Worm (Caenorhabditis elegans) whole organism, L1 larva: ENCODE data around the gene uggt-1.

Experiments
- C16A3.4 ChIP-seq: fragments of 150-350 bp; optimal IDR thresholded peaks from 2 replicates; lab custom pipeline; 2014; ENCODE audit warnings: missing biosample characterization, missing genetic modification characterization
- aha-1 ChIP-seq: fragments of 150-350 bp; optimal IDR thresholded peaks from 2 replicates; lab custom pipeline; 2014; ENCODE audit warnings: missing biosample characterization, missing genetic modification characterization
- blmp-1 ChIP-seq: fragments of 150-350 bp; optimal IDR thresholded peaks from 2 replicates; lab custom pipeline; 2014; ENCODE audit warnings: missing biosample characterization, missing genetic modification characterization
- ceh-82 ChIP-seq, 3 experiments: fragments of 150-350 bp in 1 of 3; sonication (generic microtip) in 2 of 3; optimal IDR thresholded peaks; 2 replicates each; lab custom pipeline; 2014 to 2017; ENCODE audit warnings: missing biosample characterization in 3 of 3, missing genetic modification characterization in 3 of 3
- elt-2 ChIP-seq: sonication (generic microtip); optimal IDR thresholded peaks from 2 replicates; lab custom pipeline; 2016; ENCODE audit warnings: missing genetic modification characterization, mild to moderate bottlenecking, inconsistent platforms, missing compliant biosample characterization, missing genetic modification reagents
- grh-1 ChIP-seq: fragments of 200-800 bp; sonication (Bioruptor generic); IDR thresholded peaks from 2 replicates; pipeline ENCODE4 v1.3.6; 2022; ENCODE audit warnings: missing genetic modification reagents, missing genetic modification characterization, missing compliant biosample characterization
- hlh-4 ChIP-seq: sonication (generic microtip); optimal IDR thresholded peaks from 2 replicates; lab custom pipeline; 2016; ENCODE audit warnings: mild to moderate bottlenecking, missing genetic modification characterization, missing compliant biosample characterization
- lin-13 ChIP-seq: fragments of 150-350 bp; optimal IDR thresholded peaks from 2 replicates; lab custom pipeline; 2014; ENCODE audit warnings: missing biosample characterization, missing genetic modification reagents, missing genetic modification characterization
- lin-15B ChIP-seq: fragments of 150-350 bp; sonication (generic microtip); optimal IDR thresholded peaks from 3 replicates; lab custom pipeline; 2014; ENCODE audit warnings: missing biosample characterization, missing genetic modification characterization
- nhr-76 ChIP-seq: sonication (generic microtip); optimal IDR thresholded peaks from 2 replicates; lab custom pipeline; 2017; ENCODE audit warnings: missing biosample characterization, missing genetic modification characterization
- pqm-1 ChIP-seq: sonication (generic microtip); optimal IDR thresholded peaks from 3 replicates; lab custom pipeline; 2017; ENCODE audit warnings: missing biosample characterization, missing genetic modification characterization
- snpc-4 ChIP-seq: fragments of 150-350 bp; optimal IDR thresholded peaks from 2 replicates; lab custom pipeline; 2014; ENCODE audit warnings: missing biosample characterization, missing genetic modification characterization
- xbp-1 ChIP-seq: sonication (generic microtip); optimal IDR thresholded peaks from 2 replicates; lab custom pipeline; 2016; ENCODE audit warnings: missing genetic modification characterization, missing compliant biosample characterization

DNA sequence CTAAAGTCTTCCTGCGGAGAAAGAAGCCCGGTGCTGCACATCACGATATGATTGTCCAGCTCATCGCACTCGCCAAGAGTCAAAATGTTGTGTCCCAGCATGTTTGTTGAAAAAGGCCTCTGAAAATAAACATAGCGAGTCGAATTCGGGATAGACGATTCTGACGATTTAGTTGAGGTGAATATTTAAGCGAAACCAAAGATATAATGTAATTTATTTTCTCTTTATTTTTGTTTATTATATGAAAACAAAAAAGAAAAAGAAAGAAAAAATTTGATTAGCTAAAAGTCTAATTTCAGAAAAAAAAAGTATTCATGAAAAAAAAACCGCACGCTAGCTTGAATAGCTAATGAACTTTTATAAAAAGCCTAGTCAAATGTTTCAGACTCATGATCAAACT lies 31.9 kb upstream of the uggt-1 start, which contains the start of gene ceh-14:
- TF ChIP-seq lin-15B (tag; lab: Kevin White, UChicago) (no peak), grh-1 (no peak), C16A3.4 (tag; lab: Kevin White, UChicago) (no peak), nhr-76 (tag; lab: Kevin White, UChicago) (no peak), snpc-4 (tag; lab: Kevin White, UChicago) (no peak), lin-13 (GFP tag; lab: Kevin White, UChicago) (no peak), ceh-82 (tag; optimal IDR thresholded peaks at IDR 0.05; lab: Kevin White, UChicago) (no peak), aha-1 (no peak), pqm-1 (tag; lab: Kevin White, UChicago) (no peak), hlh-4 (tag; lab: Kevin White, UChicago) (no peak), elt-2 (tag; lab: Kevin White, UChicago) (no peak), xbp-1 (tag; lab: Kevin White, UChicago) (no peak), blmp-1 (tag; lab: Kevin White, UChicago) (no peak)
